Worm (Caenorhabditis elegans): Measurements from ENCODE around the gene K05F1.6.

- no peak for TF ChIP-seq R02D3.7 (tag; optimal IDR thresholded peaks at IDR 0.05)
- no peak for TF ChIP-seq nhr-23 (tag; optimal IDR thresholded peaks at IDR 0.05)
- TF ChIP-seq blmp-1 (tag; optimal IDR thresholded peaks at IDR 0.05; ENCODE audit: insufficient read depth), result no peak
- no peak for TF ChIP-seq alr-1 (tag; optimal IDR thresholded peaks at IDR 0.05)
- no peak for TF ChIP-seq ztf-1 (GFP tag; conservative IDR thresholded peaks at IDR 0.05)
- no peak for TF ChIP-seq nhr-12 (tag; optimal IDR thresholded peaks at IDR 0.05)
- TF ChIP-seq skn-1 (tag; optimal IDR thresholded peaks at IDR 0.05), result no peak
- no peak for TF ChIP-seq elt-3 (tag; optimal IDR thresholded peaks at IDR 0.05)
- TF ChIP-seq nhr-237 (tag; optimal IDR thresholded peaks at IDR 0.05), result no peak
- no peak for TF ChIP-seq unc-39 (tag; optimal IDR thresholded peaks at IDR 0.05)
- TF ChIP-seq ceh-16 (tag; optimal IDR thresholded peaks at IDR 0.05), result no peak
- TF ChIP-seq egl-27 (tag; optimal IDR thresholded peaks at IDR 0.05), result no peak
- no peak for TF ChIP-seq fos-1 (tag; optimal IDR thresholded peaks at IDR 0.05)
These were observed 4.9 kb upstream of the K05F1.6 start for ce11 chrII:5777372-5777771.
